Worm (Caenorhabditis elegans): ENCODE data around the gene F01D5.2.

F01D5.2 gene

DNA sequence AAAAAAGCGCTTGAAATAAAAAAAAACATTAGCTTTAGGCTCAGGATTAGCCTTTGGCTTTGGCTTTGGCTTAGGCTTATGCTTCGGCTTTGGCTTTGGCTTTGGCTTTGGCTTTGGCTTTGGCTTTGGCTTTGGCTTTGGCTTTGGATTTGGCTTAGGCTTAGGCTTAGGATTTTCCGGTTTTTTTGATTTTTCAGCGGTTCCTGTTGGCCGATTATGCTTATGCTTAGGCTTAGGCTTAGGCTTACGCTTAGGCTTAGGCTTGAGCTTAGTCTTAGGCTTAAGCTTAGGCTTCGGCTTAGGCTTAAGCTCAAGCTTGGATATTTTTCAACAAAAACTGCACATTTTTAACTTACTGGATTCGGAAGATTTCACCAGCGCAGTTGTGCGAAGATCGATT, 24.7 kb downstream of the F01D5.2 start:
- TF ChIP-seq alr-1 (tag; optimal IDR thresholded peaks at IDR 0.05) (no peak), zag-1 (tag; optimal IDR thresholded peaks at IDR 0.05) (no peak), blmp-1 (tag; optimal IDR thresholded peaks at IDR 0.05; ENCODE audit: insufficient read depth) (no peak)

- TF ChIP-seq nhr-12 (tag; optimal IDR thresholded peaks at IDR 0.05) (no peak), nhr-21 (tag; optimal IDR thresholded peaks at IDR 0.05) (no peak), aly-2 (tag; optimal IDR thresholded peaks at IDR 0.05) (no peak), blmp-1 (tag; optimal IDR thresholded peaks at IDR 0.05; ENCODE audit: insufficient read depth) (no peak), sma-3 (GFP tag; optimal IDR thresholded peaks at IDR 0.05) (no peak), gmeb-1 (tag; optimal IDR thresholded peaks at IDR 0.05) (peak; percentile 3), crh-2 (tag; optimal IDR thresholded peaks at IDR 0.05) (no peak), fos-1 (tag; optimal IDR thresholded peaks at IDR 0.05) (peak; percentile 45), lsy-2 (tag; optimal IDR thresholded peaks at IDR 0.05) (peak in 1 of 2 experiments; percentile 24), lin-13 (GFP tag; optimal IDR thresholded peaks at IDR 0.05) (no peak), skn-1 (tag; optimal IDR thresholded peaks at IDR 0.05) (peak; percentile 34), unc-55 (GFP tag; optimal IDR thresholded peaks at IDR 0.05) (no peak)
Measured at ce11 chrII:13973514-13973913, 25.4 kb downstream of the F01D5.2 start, which contains the start of gene Y39G8B.1. Gene Y39G8B.1, minus strand, starts transcription at chrII:13973812.

DNA sequence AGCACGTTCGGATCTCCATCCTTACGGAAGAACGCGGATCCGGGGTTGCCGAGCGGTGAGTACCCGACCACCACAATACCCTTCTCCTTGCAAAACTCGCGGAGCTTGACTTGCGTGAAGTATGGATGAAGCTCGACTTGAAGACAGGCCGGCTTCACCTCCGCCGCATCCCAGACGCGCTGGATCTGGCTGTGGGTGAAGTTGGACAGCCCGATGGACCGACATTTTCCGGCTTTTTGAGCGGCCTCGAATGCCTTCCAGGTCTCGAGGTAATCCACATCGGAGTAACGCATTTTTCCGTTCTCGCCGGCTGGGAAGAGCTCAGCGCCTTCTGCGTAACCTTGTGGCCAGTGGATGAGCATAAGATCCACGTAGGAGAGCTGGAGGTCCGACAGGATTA, 26.7 kb downstream of the F01D5.2 start:
- TF ChIP-seq Y55F3AM.14 (GFP tag; optimal IDR thresholded peaks at IDR 0.05) = no peak
- no peak for TF ChIP-seq ZK546.5 (tag; optimal IDR thresholded peaks at IDR 0.05)
- no peak for TF ChIP-seq nhr-129 (tag; optimal IDR thresholded peaks at IDR 0.05)
- no peak for TF ChIP-seq nhr-21 (tag; optimal IDR thresholded peaks at IDR 0.05)
- no peak for TF ChIP-seq ztf-1 (GFP tag; conservative IDR thresholded peaks at IDR 0.05)
- TF ChIP-seq nhr-6 (tag; optimal IDR thresholded peaks at IDR 0.05) = no peak
- TF ChIP-seq crh-2 (tag; optimal IDR thresholded peaks at IDR 0.05) = no peak
- no peak for TF ChIP-seq mdl-1 (tag; optimal IDR thresholded peaks at IDR 0.05)
- TF ChIP-seq mbf-1 (tag; optimal IDR thresholded peaks at IDR 0.05) = no peak
- no peak for TF ChIP-seq F13H6.1 (tag; optimal IDR thresholded peaks at IDR 0.05)
- TF ChIP-seq ztf-11 (tag; optimal IDR thresholded peaks at IDR 0.05) = no peak

DNA sequence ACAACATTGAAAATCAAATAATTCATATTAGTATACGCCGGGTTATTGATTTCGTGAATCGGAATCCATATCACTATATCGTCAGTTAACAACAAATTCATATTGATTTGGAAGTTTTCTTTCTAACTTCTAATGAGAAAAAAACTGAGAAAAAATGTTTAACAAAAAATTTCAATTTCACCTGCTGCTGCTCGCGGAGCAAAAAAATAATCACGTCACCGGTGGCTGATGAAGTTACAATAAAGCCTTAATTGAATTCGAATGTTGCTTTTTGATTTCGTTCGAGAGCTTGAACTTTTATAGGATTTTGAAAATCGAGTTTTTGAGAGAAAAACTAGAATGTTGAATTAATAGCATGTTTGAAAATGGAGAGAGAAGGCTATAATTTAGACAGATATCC, 29.9 kb downstream of the F01D5.2 start, which contains the start of gene sre-43:
Gene sre-43, minus strand, starts transcription at position 101 of the 400 bp plus-strand sequence.
- TF ChIP-seq crh-2 (tag; optimal IDR thresholded peaks at IDR 0.05) = no peak
- no peak for TF ChIP-seq nhr-25 (tag; optimal IDR thresholded peaks at IDR 0.05)
- no peak for TF ChIP-seq sma-3 (GFP tag; optimal IDR thresholded peaks at IDR 0.05)
- no peak for TF ChIP-seq sem-4 (tag; optimal IDR thresholded peaks at IDR 0.05)

- TF ChIP-seq mbf-1 (tag; optimal IDR thresholded peaks at IDR 0.05) (no peak), Y55F3AM.14 (GFP tag; optimal IDR thresholded peaks at IDR 0.05) (no peak), nhr-25 (tag; optimal IDR thresholded peaks at IDR 0.05) (no peak), nhr-10 (tag; optimal IDR thresholded peaks at IDR 0.05) (no peak), sma-3 (GFP tag; optimal IDR thresholded peaks at IDR 0.05) (no peak), nhr-77 (tag; optimal IDR thresholded peaks at IDR 0.05) (no peak), ztf-11 (tag; optimal IDR thresholded peaks at IDR 0.05) (no peak), unc-55 (GFP tag; optimal IDR thresholded peaks at IDR 0.05) (no peak), nhr-21 (tag; optimal IDR thresholded peaks at IDR 0.05) (no peak), dmd-4 (tag; optimal IDR thresholded peaks at IDR 0.05) (no peak), nhr-129 (tag; optimal IDR thresholded peaks at IDR 0.05) (no peak), peb-1 (tag; optimal IDR thresholded peaks at IDR 0.05) (no peak), R02D3.7 (tag; optimal IDR thresholded peaks at IDR 0.05) (no peak), ceh-82 (tag; optimal IDR thresholded peaks at IDR 0.05) (no peak), ztf-1 (GFP tag; conservative IDR thresholded peaks at IDR 0.05) (no peak), alr-1 (tag; optimal IDR thresholded peaks at IDR 0.05) (no peak), nhr-6 (tag; optimal IDR thresholded peaks at IDR 0.05) (no peak), mdl-1 (tag; optimal IDR thresholded peaks at IDR 0.05) (no peak), lsy-2 (tag; optimal IDR thresholded peaks at IDR 0.05) (no peak), fos-1 (tag; optimal IDR thresholded peaks at IDR 0.05) (no peak)
Measured at ce11 chrII:13966242-13966641, 32.6 kb downstream of the F01D5.2 start, which contains the start of gene W07G1.7. Gene W07G1.7, minus strand, starts transcription at chrII:13966342.

DNA sequence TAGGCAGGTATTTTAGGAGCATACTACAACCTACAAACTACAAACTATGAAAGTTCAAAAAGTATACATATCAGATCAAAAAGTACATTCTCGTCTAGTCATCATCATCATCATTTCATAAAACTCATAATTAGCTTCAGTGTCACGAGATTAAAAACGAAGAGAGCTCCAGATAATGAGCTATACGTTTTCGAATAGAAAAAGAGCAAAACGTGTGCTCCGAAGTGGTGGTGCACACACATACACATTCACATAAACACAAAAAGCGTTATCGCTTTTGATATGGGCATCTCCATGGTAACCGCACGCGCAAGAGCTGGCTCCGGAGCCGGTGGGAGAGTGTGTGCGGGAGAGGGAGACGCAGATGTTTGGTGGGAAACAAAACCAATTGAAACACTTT, 34.5 kb downstream of the F01D5.2 start:
- TF ChIP-seq ceh-16 (tag; optimal IDR thresholded peaks at IDR 0.05) = no peak
- TF ChIP-seq lin-39 (tag; optimal IDR thresholded peaks at IDR 0.05) = no peak
- TF ChIP-seq skn-1 (tag; optimal IDR thresholded peaks at IDR 0.05) = no peak
- no peak for TF ChIP-seq dmd-4 (tag; optimal IDR thresholded peaks at IDR 0.05)
- TF ChIP-seq nhr-12 (tag; optimal IDR thresholded peaks at IDR 0.05) = no peak
- no peak for TF ChIP-seq nhr-77 (tag; optimal IDR thresholded peaks at IDR 0.05)
- TF ChIP-seq snpc-4 (tag; optimal IDR thresholded peaks at IDR 0.05) = no peak
- TF ChIP-seq lin-11 (tag; optimal IDR thresholded peaks at IDR 0.05) = no peak
- TF ChIP-seq nhr-25 (tag; optimal IDR thresholded peaks at IDR 0.05) = no peak
- TF ChIP-seq sem-4 (tag; optimal IDR thresholded peaks at IDR 0.05) = no peak
- TF ChIP-seq mab-5 (tag; optimal IDR thresholded peaks at IDR 0.05) = no peak

Measured in whole organism, L2 larva.